Worm (Caenorhabditis elegans): ENCODE data around the gene T21B10.3.

Gene T21B10.3

ce11 chrII:8960414-8960813 lies 26.2 kb downstream of the T21B10.3 start, which contains the start of gene cal-2:
cal-2 (plus strand) TSS chrII:8960714.
- TF ChIP-seq ztf-29 (GFP tag; IDR thresholded peaks at IDR 0.05) (no peak), med-1 (GFP tag; optimal IDR thresholded peaks at IDR 0.05; ENCODE audit: insufficient read depth) (no peak), tab-1 (GFP tag; IDR thresholded peaks at IDR 0.05) (no peak), cog-1 (tag; optimal IDR thresholded peaks at IDR 0.05) (no peak), klf-2 (GFP tag; conservative IDR thresholded peaks at IDR 0.05) (no peak), flt-1 (GFP tag; IDR thresholded peaks at IDR 0.05) (no peak), ref-1 (GFP tag; conservative IDR thresholded peaks at IDR 0.05) (no peak), ztf-23 (GFP tag; IDR thresholded peaks at IDR 0.05) (no peak)

ce11 chrII:8961450-8961849 lies 27.3 kb downstream of the T21B10.3 start:
- TF ChIP-seq T22C8.4 (GFP tag; IDR thresholded peaks at IDR 0.05), result no peak
- no peak for TF ChIP-seq ref-1 (GFP tag; conservative IDR thresholded peaks at IDR 0.05)
- no peak for TF ChIP-seq ztf-29 (GFP tag; IDR thresholded peaks at IDR 0.05)
- TF ChIP-seq med-1 (GFP tag; optimal IDR thresholded peaks at IDR 0.05; ENCODE audit: insufficient read depth), result no peak
- TF ChIP-seq klf-2 (GFP tag; conservative IDR thresholded peaks at IDR 0.05), result no peak
- no peak for TF ChIP-seq flt-1 (GFP tag; IDR thresholded peaks at IDR 0.05)
- TF ChIP-seq ztf-23 (GFP tag; IDR thresholded peaks at IDR 0.05), result no peak
- no peak for TF ChIP-seq cog-1 (tag; optimal IDR thresholded peaks at IDR 0.05)
- TF ChIP-seq tab-1 (GFP tag; IDR thresholded peaks at IDR 0.05), result no peak

DNA sequence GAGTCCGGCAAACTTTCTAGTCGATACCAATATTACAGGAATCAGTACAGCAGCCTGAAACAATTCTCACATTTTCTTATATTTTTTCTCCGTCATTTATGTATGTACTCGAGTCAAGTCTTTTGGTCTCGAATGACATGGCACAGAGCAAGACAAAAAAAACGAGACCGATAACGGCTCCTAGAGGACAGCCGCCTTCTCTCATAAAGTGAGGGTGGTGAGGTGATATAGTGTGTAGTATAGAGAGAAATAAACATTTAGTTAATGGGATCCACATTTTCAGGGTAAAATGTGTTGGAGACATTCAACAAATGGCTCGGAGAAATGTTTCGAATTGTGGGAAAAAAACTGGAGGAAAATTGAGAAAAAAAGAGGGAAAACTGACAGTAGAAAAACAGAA lies 28.0 kb downstream of the T21B10.3 start:
- TF ChIP-seq cog-1 (tag; optimal IDR thresholded peaks at IDR 0.05), result no peak
- TF ChIP-seq tab-1 (GFP tag; IDR thresholded peaks at IDR 0.05), result no peak
- TF ChIP-seq ztf-23 (GFP tag; IDR thresholded peaks at IDR 0.05), result no peak
- no peak for TF ChIP-seq klf-2 (GFP tag; conservative IDR thresholded peaks at IDR 0.05)
- no peak for TF ChIP-seq med-1 (GFP tag; optimal IDR thresholded peaks at IDR 0.05; ENCODE audit: insufficient read depth)
- TF ChIP-seq T22C8.4 (GFP tag; IDR thresholded peaks at IDR 0.05), result no peak
- no peak for TF ChIP-seq ref-1 (GFP tag; conservative IDR thresholded peaks at IDR 0.05)
- no peak for TF ChIP-seq ztf-29 (GFP tag; IDR thresholded peaks at IDR 0.05)
- no peak for TF ChIP-seq flt-1 (GFP tag; IDR thresholded peaks at IDR 0.05)

ce11 chrII:8964049-8964448 lies 29.9 kb downstream of the T21B10.3 start, which contains the start of gene sftd-3:
sftd-3 (minus strand) TSS chrII:8964149.
- TF ChIP-seq cog-1 (tag; optimal IDR thresholded peaks at IDR 0.05), result no peak
- TF ChIP-seq med-1 (GFP tag; optimal IDR thresholded peaks at IDR 0.05; ENCODE audit: insufficient read depth), result no peak
- TF ChIP-seq tab-1 (GFP tag; IDR thresholded peaks at IDR 0.05), result no peak
- TF ChIP-seq ref-1 (GFP tag; conservative IDR thresholded peaks at IDR 0.05), result no peak

- no peak for TF ChIP-seq cog-1 (tag; optimal IDR thresholded peaks at IDR 0.05)
- no peak for TF ChIP-seq klf-2 (GFP tag; conservative IDR thresholded peaks at IDR 0.05)
- 0 out of 2 replicates have a peak, but pooled peaks have one; percentile 48 for TF ChIP-seq ztf-23 (GFP tag; IDR thresholded peaks at IDR 0.05)
These were observed 30.7 kb downstream of the T21B10.3 start, which contains the start of the genes ndub-3 and C18E9.2 for ce11 chrII:8964835-8965234. ndub-3 (minus strand) TSS chrII:8964890. C18E9.2 (plus strand) TSS chrII:8965006.

ce11 chrII:8969251-8970183 lies 35.3 kb downstream of the T21B10.3 start, which contains the start of the genes szy-20 and C18E9.5:
szy-20 (minus strand) TSS chrII:8969333.
C18E9.5 (plus strand) TSS chrII:8969980.
- TF ChIP-seq ref-1 (GFP tag; conservative IDR thresholded peaks at IDR 0.05), result no peak
- TF ChIP-seq cog-1 (tag; optimal IDR thresholded peaks at IDR 0.05), result peak; percentile 40
- TF ChIP-seq klf-2 (GFP tag; conservative IDR thresholded peaks at IDR 0.05), result no peak

ce11 chrII:8973516-8974043 lies 39.4 kb downstream of the T21B10.3 start, which contains the start of gene tomm-40:
tomm-40 (minus strand) TSS chrII:8973566.
- TF ChIP-seq klf-2 (GFP tag; conservative IDR thresholded peaks at IDR 0.05) (no peak), flt-1 (GFP tag; IDR thresholded peaks at IDR 0.05) (no peak), tab-1 (GFP tag; IDR thresholded peaks at IDR 0.05) (no peak), ref-1 (GFP tag; conservative IDR thresholded peaks at IDR 0.05) (no peak), med-1 (GFP tag; optimal IDR thresholded peaks at IDR 0.05; ENCODE audit: insufficient read depth) (no peak), ztf-29 (GFP tag; IDR thresholded peaks at IDR 0.05) (no peak), T22C8.4 (GFP tag; IDR thresholded peaks at IDR 0.05) (no peak), ztf-23 (GFP tag; IDR thresholded peaks at IDR 0.05) (no peak), cog-1 (tag; optimal IDR thresholded peaks at IDR 0.05) (no peak)

ce11 chrII:8982683-8983082 lies 48.5 kb downstream of the T21B10.3 start, which contains the start of gene C18E9.7:
C18E9.7 (minus strand) TSS chrII:8982783.
- TF ChIP-seq med-1 (GFP tag; optimal IDR thresholded peaks at IDR 0.05; ENCODE audit: insufficient read depth) (no peak), flt-1 (GFP tag; IDR thresholded peaks at IDR 0.05) (no peak)

- TF ChIP-seq T22C8.4 (GFP tag; IDR thresholded peaks at IDR 0.05) (no peak), med-1 (GFP tag; optimal IDR thresholded peaks at IDR 0.05; ENCODE audit: insufficient read depth) (no peak), ref-1 (GFP tag; conservative IDR thresholded peaks at IDR 0.05) (no peak), ztf-29 (GFP tag; IDR thresholded peaks at IDR 0.05) (no peak), ztf-23 (GFP tag; IDR thresholded peaks at IDR 0.05) (no peak), klf-2 (GFP tag; conservative IDR thresholded peaks at IDR 0.05) (no peak), cog-1 (tag; optimal IDR thresholded peaks at IDR 0.05) (no peak), tab-1 (GFP tag; IDR thresholded peaks at IDR 0.05) (no peak), flt-1 (GFP tag; IDR thresholded peaks at IDR 0.05) (no peak)
These were observed 53.8 kb downstream of the T21B10.3 start, which contains the start of gene C18E9.8 for ce11 chrII:8987962-8988361. C18E9.8 (minus strand) TSS chrII:8988062.

All from whole organism, midembryonic.